Worm (Caenorhabditis elegans): Measurements from ENCODE around the gene rnh-1.2.

DNA sequence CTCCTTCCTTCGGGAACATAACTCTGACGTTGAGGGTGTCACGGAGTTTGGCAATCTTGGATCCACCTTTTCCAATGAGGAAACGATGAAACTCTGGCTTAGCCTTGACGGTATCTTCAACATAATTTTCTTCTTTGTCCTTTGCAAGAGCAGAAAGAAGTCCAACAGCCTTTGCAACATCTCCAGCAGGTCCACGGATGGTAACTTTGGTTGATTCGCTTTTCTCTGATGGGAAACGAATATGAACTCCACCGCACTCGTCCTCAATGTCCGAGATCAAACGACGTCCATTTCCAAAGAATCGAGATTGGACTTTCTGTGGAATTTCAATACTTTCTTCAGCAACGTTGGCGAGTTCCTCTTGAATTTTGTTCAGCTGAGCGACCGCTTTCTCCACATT is 46.7 kb upstream of the rnh-1.2 start:
- TF ChIP-seq unc-62 (GFP tag; optimal IDR thresholded peaks at IDR 0.05), result no peak
- TF ChIP-seq blmp-1 (tag; optimal IDR thresholded peaks at IDR 0.05), result no peak
- TF ChIP-seq lin-32 (GFP tag; optimal IDR thresholded peaks at IDR 0.05), result no peak
